Worm (Caenorhabditis elegans): Measurements from ENCODE around the gene H04J21.1.

The H04J21.1 gene

DNA sequence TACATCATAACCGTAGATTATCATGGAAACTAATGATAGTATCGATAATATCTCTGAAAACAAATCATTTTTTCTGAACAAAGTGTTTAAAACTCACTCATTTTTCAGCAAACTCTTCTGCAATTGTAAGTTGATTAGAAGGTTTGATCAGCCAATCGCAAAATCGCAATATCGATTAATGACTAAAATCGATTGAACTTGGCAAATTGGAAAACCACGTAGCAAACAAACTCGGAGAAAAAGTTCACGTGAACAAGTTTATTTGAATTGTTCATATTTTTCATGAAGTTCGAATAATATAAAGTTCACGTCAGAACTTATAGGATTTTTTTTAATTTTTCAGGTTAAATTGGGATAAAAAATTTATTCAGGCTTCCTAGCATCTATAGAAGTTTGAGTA is at the start of gene H04J21.1:
Gene H04J21.1, minus strand, starts transcription at position 101 of the 400 bp plus-strand sequence.
- no peak for TF ChIP-seq unc-62 (GFP tag; optimal IDR thresholded peaks at IDR 0.05)

DNA sequence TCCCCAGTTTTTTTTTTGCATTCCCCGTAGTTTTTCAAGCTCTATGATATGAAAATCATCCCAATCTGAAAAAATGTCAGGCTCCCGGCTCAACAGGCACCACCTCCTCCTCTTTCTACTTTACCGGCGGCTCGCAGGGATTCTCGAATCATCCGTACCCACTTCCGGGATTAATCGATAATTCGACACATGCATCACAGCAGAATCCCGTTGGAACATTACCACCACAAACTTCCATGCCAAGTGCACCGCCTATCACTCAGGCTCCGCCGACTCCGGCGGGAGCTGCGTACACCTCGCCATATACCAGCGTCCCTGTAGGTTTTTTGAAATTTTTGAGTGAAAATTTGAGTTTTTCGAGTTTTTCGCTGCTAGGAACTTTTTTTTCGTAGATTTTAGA is 49.5 kb upstream of the H04J21.1 start:
- no peak for TF ChIP-seq unc-62 (GFP tag; optimal IDR thresholded peaks at IDR 0.05)

- no peak for TF ChIP-seq unc-62 (GFP tag; optimal IDR thresholded peaks at IDR 0.05)
Observed at ce11 chrIII:2419504-2419903, 47.7 kb upstream of the H04J21.1 start.

- TF ChIP-seq unc-62 (GFP tag; optimal IDR thresholded peaks at IDR 0.05), result no peak
Observed at ce11 chrIII:2418981-2419380, 47.2 kb upstream of the H04J21.1 start.

DNA sequence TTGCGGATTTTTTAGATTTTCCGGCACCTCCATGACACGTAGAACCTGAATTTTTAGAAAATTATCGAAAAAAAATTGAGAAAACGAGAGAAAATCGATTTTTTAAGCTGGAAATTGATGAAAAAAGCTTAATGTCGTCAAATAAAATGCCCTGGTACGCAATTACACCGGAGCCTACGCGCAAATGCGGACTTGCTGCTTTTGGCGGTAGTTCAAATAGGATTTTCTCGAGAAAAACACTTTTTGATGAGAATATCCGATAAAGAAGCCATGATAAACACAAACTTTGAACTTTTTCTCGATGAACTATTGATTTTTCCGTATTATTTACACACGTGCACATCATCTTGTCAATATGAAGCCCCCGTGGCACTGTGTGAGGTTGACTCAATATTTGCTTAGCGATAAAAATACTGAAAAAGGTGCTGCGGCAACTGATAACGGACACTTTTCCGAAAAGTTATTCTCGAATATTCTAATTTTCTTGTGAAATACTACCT is 46.4 kb upstream of the H04J21.1 start, which contains the start of the genes W04B5.5 and W04B5.3:
Gene W04B5.5, minus strand, starts transcription at position 51 of the 500 bp plus-strand sequence.
Gene W04B5.3, plus strand, starts transcription at position 356 of the 500 bp plus-strand sequence.
- TF ChIP-seq unc-62 (GFP tag; optimal IDR thresholded peaks at IDR 0.05), result no peak

- no peak for TF ChIP-seq unc-62 (GFP tag; optimal IDR thresholded peaks at IDR 0.05)
Observed at ce11 chrIII:2410925-2411450, 39.2 kb upstream of the H04J21.1 start, which contains the start of gene mrpl-30. Gene mrpl-30, minus strand, starts transcription at chrIII:2410975.

DNA sequence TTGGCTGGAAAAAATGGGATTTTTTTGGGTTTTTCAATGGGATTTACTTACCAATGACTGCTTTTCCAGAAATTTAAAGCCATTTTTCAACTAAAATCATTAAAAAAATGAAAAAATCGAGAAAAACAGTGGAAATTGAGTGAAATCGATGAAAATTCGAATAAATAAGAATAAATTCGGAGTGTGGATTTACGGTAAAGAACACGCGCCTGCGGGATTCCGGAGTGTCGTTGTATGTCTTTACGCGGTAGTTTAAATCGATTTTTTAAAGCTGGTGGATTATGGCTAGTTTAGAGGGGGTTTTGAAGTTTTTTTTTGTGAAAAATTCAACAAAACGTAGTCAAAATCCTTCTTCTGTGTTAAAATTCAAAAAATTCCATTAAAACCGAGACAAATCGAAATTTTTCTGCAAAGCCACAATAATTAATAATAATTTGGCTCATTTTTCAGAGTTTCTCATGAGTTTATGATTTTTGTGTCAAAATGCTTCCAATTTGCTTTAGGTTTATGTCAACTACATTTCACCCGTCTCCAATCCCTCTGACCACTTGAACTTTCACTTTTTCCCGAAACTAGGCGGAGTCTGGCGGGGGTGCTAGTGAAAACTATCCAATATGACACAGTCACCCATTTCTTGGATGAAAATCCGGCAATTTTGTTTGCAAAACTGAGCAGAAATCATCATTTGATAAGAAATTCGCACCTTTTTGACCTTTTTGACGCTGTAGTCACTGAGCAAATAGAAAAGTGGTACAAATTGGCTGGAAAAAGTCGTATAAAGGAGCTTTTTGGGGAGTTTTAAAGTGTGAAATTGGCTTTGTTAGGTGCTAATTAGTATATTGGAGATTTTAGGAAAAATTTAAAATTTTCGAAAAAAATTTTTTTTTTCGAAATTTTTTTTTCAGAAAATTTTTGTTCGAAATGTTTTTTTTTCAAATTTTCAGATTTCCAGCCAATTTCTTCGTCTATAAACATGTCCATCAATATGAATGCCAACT is 29.7 kb upstream of the H04J21.1 start, which contains the start of the genes cic-1 and strm-1:
Gene cic-1, minus strand, starts transcription at position 96 of the 998 bp plus-strand sequence.
Gene strm-1, plus strand, starts transcription at position 945 of the 998 bp plus-strand sequence.
- TF ChIP-seq unc-62 (GFP tag; optimal IDR thresholded peaks at IDR 0.05), result no peak

ce11 chrIII:2393666-2394154 is 21.9 kb upstream of the H04J21.1 start:
- no peak for TF ChIP-seq unc-62 (GFP tag; optimal IDR thresholded peaks at IDR 0.05)

DNA sequence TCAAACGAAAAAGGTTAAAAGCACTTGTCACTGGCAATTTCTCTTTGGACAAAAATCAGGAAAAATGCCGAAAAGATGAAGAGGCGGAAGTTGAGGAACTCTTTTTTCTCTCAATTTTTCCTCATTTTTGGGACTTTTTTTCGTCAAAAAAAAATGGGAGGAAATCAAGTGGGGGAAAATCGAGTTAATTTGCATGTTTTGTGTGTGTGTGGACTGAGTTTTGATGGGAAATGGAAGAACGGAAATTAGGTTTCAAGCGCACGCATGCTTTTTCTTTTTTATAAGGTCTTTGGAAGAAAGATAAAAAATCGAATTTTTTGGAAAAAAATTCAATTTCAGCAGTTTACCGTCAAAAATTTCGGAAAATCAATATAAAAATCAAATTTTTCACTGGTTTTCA is 19.9 kb upstream of the H04J21.1 start:
- TF ChIP-seq unc-62 (GFP tag; optimal IDR thresholded peaks at IDR 0.05), result no peak

- no peak for TF ChIP-seq unc-62 (GFP tag; optimal IDR thresholded peaks at IDR 0.05)
Observed at ce11 chrIII:2386483-2386882, 14.7 kb upstream of the H04J21.1 start, which contains the start of gene H14E04.3. Gene H14E04.3, minus strand, starts transcription at chrIII:2386583.

DNA sequence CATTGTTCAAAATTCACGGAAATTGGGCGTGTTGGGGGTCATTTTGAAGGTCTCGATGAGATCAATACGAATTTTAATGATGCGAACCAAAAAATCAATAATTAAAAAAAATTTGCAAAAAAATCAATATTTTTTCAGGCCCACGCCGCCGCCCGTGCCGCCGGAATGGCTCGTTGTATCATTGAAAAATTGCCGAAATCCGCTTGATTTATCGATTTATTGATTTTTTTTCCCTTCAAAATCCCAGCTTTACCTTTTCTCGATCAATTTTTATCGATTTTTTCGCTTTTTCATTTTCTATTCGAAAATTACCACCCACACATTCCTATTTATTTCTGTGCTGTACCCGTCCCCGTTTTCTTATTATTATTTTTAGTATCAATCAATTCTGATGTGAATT is 12.6 kb upstream of the H04J21.1 start:
- TF ChIP-seq unc-62 (GFP tag; optimal IDR thresholded peaks at IDR 0.05), result no peak

ce11 chrIII:2375918-2376317 is 4.2 kb upstream of the H04J21.1 start, which contains the start of gene H14E04.2:
Gene H14E04.2, plus strand, starts transcription at chrIII:2376193.
- no peak for TF ChIP-seq unc-62 (GFP tag; optimal IDR thresholded peaks at IDR 0.05)

DNA sequence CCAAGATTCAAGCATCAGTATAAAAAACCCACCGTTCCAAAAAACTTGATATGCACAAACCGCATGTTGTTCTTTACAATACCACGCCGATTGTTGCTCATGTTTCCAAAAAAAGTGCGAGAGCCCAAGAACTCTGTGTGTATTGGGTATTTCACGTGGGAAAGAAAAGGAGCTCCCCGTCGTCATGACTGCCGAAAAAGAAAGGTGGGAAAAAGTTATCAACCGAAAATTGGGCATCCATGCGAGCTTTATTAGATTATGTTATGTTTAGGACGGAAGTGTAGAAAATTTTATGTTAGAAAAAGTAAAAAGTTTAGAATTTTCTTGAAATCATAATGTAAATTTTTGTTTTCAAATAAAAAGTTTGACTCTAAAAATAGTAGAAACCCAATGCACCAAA is 3.3 kb downstream of the H04J21.1 start, which contains the start of gene H04J21.4:
Gene H04J21.4, minus strand, starts transcription at position 101 of the 400 bp plus-strand sequence.
- no peak for TF ChIP-seq unc-62 (GFP tag; optimal IDR thresholded peaks at IDR 0.05)

- TF ChIP-seq unc-62 (GFP tag; optimal IDR thresholded peaks at IDR 0.05), result no peak
Observed at ce11 chrIII:2362648-2363047, 9.1 kb downstream of the H04J21.1 start, which contains the start of gene srd-69. Gene srd-69, plus strand, starts transcription at chrIII:2362948.

DNA sequence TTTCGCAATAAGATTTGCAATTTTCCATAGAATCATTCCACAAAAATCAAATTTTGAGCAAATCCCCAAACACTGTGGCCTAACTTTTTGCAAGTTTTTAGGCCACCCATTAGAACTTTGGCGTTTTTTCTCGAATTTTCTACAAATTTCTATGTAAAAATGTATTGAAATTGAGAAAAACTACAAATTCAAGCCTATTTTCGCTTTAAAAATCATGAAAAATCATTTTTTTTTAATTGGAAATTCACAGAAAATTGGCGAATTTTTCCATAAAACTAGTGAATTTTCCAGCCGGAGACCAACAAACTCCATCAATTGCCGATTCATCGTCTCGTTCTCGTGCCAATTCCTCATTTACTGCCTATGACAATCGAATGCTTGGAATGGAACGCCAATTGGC is 21.8 kb downstream of the H04J21.1 start:
- no peak for TF ChIP-seq unc-62 (GFP tag; optimal IDR thresholded peaks at IDR 0.05)

- TF ChIP-seq unc-62 (GFP tag; optimal IDR thresholded peaks at IDR 0.05), result no peak
Observed at ce11 chrIII:2347291-2347690, 24.5 kb downstream of the H04J21.1 start, which contains the start of gene gip-1. Gene gip-1, plus strand, starts transcription at chrIII:2347591.
